Worm (Caenorhabditis elegans): Measurements from ENCODE around the gene srbc-44.

ce11 chrV:12744979-12745378 lies 43.4 kb downstream of the srbc-44 start, which contains the start of gene C15C8.7:
- TF ChIP-seq T22C8.4 (GFP tag; IDR thresholded peaks at IDR 0.05) (no peak), ztf-23 (GFP tag; IDR thresholded peaks at IDR 0.05) (no peak), med-1 (GFP tag; optimal IDR thresholded peaks at IDR 0.05; ENCODE audit: insufficient read depth) (no peak)
